Worm (Caenorhabditis elegans) whole organism, L2 larva: Measurements from ENCODE around the gene magu-1.
A peak's percentile ranks its signal among the peaks of the same experiment; 100 is the strongest.

ENCODE experiments used
- C34F6.9 ChIP-seq: fragments of 150-350 bp; optimal IDR thresholded peaks from 2 replicates; lab custom pipeline; 2014; ENCODE audit warnings: missing biosample characterization, missing genetic modification characterization
- F13H6.1 ChIP-seq: sonication (generic microtip); optimal IDR thresholded peaks from 2 replicates; lab custom pipeline; 2016; ENCODE audit warnings: missing genetic modification characterization, missing compliant biosample characterization
- R02D3.7 ChIP-seq: fragments of 150-350 bp; optimal IDR thresholded peaks from 2 replicates; lab custom pipeline; 2014; ENCODE audit warnings: missing biosample characterization, missing genetic modification characterization
- Y55F3AM.14 ChIP-seq: fragments of 200-800 bp; sonication (Bioruptor generic); optimal IDR thresholded peaks from 2 replicates; lab custom pipeline; 2018; ENCODE audit warnings: mild to moderate bottlenecking, missing genetic modification characterization, missing compliant biosample characterization
- alr-1 ChIP-seq: fragments of 150-350 bp; optimal IDR thresholded peaks from 2 replicates; lab custom pipeline; 2014; ENCODE audit warnings: missing biosample characterization, missing genetic modification characterization
- ama-1 ChIP-seq: fragments of 150-350 bp; optimal IDR thresholded peaks from 2 replicates; lab custom pipeline; 2018; ENCODE audit warnings: inconsistent platforms
- blmp-1 ChIP-seq: sonication (generic microtip); optimal IDR thresholded peaks from 2 replicates; lab custom pipeline; 2017; ENCODE audit warnings: missing genetic modification characterization, mild to moderate bottlenecking, missing compliant biosample characterization, antibody characterized with exemption, moderate library complexity; ENCODE audit not compliant: insufficient read depth
- ceh-16 ChIP-seq: fragments of 150-350 bp; optimal IDR thresholded peaks from 2 replicates; lab custom pipeline; 2014; ENCODE audit warnings: missing biosample characterization, missing genetic modification characterization
- ceh-82 ChIP-seq: fragments of 150-350 bp; optimal IDR thresholded peaks from 2 replicates; lab custom pipeline; 2014; ENCODE audit warnings: missing biosample characterization, missing genetic modification characterization
- crh-2 ChIP-seq: sonication (generic microtip); optimal IDR thresholded peaks from 2 replicates; lab custom pipeline; 2017; ENCODE audit warnings: missing biosample characterization, missing genetic modification characterization
- elt-1 ChIP-seq: fragments of 150-350 bp; optimal IDR thresholded peaks from 2 replicates; lab custom pipeline; 2014; ENCODE audit warnings: missing biosample characterization, missing genetic modification characterization
- gmeb-1 ChIP-seq: fragments of 150-350 bp; optimal IDR thresholded peaks from 2 replicates; lab custom pipeline; 2014; ENCODE audit warnings: missing biosample characterization, missing genetic modification characterization
- lin-13 ChIP-seq: fragments of 150-350 bp; optimal IDR thresholded peaks from 2 replicates; lab custom pipeline; 2014; ENCODE audit warnings: missing biosample characterization, missing genetic modification reagents, missing genetic modification characterization
- lsy-2 ChIP-seq, 2 experiments: fragments of 150-350 bp in 1 of 2; sonication (generic microtip) in 1 of 2; optimal IDR thresholded peaks; 2 replicates each; lab custom pipeline; 2014 to 2017; ENCODE audit warnings: missing biosample characterization in 2 of 2, missing genetic modification characterization in 2 of 2
- mab-5 ChIP-seq: fragments of 150-350 bp; optimal IDR thresholded peaks from 2 replicates; lab custom pipeline; 2014; ENCODE audit warnings: missing biosample characterization, missing genetic modification characterization
- mbf-1 ChIP-seq: sonication (generic microtip); optimal IDR thresholded peaks from 2 replicates; lab custom pipeline; 2017; ENCODE audit warnings: missing biosample characterization, missing genetic modification characterization
- mdl-1 ChIP-seq, 2 experiments: fragments of 150-350 bp in 1 of 2; sonication (generic microtip) in 1 of 2; optimal IDR thresholded peaks; 2 replicates each; lab custom pipeline; 2017; ENCODE audit warnings: missing biosample characterization in 2 of 2, missing genetic modification characterization in 2 of 2
- nhr-10 ChIP-seq: sonication (generic microtip); optimal IDR thresholded peaks from 2 replicates; lab custom pipeline; 2017; ENCODE audit warnings: missing biosample characterization, missing genetic modification characterization
- nhr-11 ChIP-seq: fragments of 150-350 bp; optimal IDR thresholded peaks from 2 replicates; lab custom pipeline; 2014; ENCODE audit warnings: missing biosample characterization, missing genetic modification characterization
- nhr-12 ChIP-seq: fragments of 150-350 bp; optimal IDR thresholded peaks from 2 replicates; lab custom pipeline; 2014; ENCODE audit warnings: missing biosample characterization, missing genetic modification characterization
- nhr-129 ChIP-seq: fragments of 150-350 bp; optimal IDR thresholded peaks from 2 replicates; lab custom pipeline; 2014; ENCODE audit warnings: missing biosample characterization, missing genetic modification characterization
- nhr-21 ChIP-seq: fragments of 150-350 bp; optimal IDR thresholded peaks from 2 replicates; lab custom pipeline; 2014; ENCODE audit warnings: missing biosample characterization, missing genetic modification characterization
- nhr-23 ChIP-seq: fragments of 150-350 bp; optimal IDR thresholded peaks from 2 replicates; lab custom pipeline; 2014; ENCODE audit warnings: missing biosample characterization, missing genetic modification reagents, missing genetic modification characterization
- nhr-237 ChIP-seq: fragments of 150-350 bp; optimal IDR thresholded peaks from 2 replicates; lab custom pipeline; 2014; ENCODE audit warnings: missing biosample characterization, missing genetic modification characterization
- nhr-25 ChIP-seq: fragments of 150-350 bp; sonication (generic microtip); optimal IDR thresholded peaks from 3 replicates; lab custom pipeline; 2014; ENCODE audit warnings: missing biosample characterization, missing genetic modification characterization
- nhr-77 ChIP-seq: fragments of 150-350 bp; optimal IDR thresholded peaks from 2 replicates; lab custom pipeline; 2014; ENCODE audit warnings: missing biosample characterization, missing genetic modification characterization
- skn-1 ChIP-seq: sonication (generic microtip); optimal IDR thresholded peaks from 2 replicates; lab custom pipeline; 2017; ENCODE audit warnings: missing biosample characterization, missing genetic modification characterization
- sma-9 ChIP-seq, 2 experiments: fragments of 150-350 bp in 1 of 2; sonication (generic microtip) in 1 of 2; optimal IDR thresholded peaks; 2 replicates each; lab custom pipeline; 2014 to 2016; ENCODE audit warnings: missing genetic modification characterization in 2 of 2, mild to moderate bottlenecking in 1 of 2, missing biosample characterization in 1 of 2, missing compliant biosample characterization in 1 of 2, missing genetic modification reagents in 1 of 2, moderate library complexity in 1 of 2
- snpc-4 ChIP-seq: fragments of 150-350 bp; optimal IDR thresholded peaks from 2 replicates; lab custom pipeline; 2014; ENCODE audit warnings: missing biosample characterization, missing genetic modification characterization
- unc-62 ChIP-seq: fragments of 150-350 bp; optimal IDR thresholded peaks from 2 replicates; lab custom pipeline; 2014; ENCODE audit warnings: missing biosample characterization, missing genetic modification reagents, missing genetic modification characterization
- zag-1 ChIP-seq: fragments of 150-350 bp; optimal IDR thresholded peaks from 2 replicates; lab custom pipeline; 2014; ENCODE audit warnings: missing biosample characterization, missing genetic modification characterization
- ztf-11 ChIP-seq: sonication (generic microtip); optimal IDR thresholded peaks from 2 replicates; lab custom pipeline; 2017; ENCODE audit warnings: missing biosample characterization, missing genetic modification characterization

magu-1 gene

DNA sequence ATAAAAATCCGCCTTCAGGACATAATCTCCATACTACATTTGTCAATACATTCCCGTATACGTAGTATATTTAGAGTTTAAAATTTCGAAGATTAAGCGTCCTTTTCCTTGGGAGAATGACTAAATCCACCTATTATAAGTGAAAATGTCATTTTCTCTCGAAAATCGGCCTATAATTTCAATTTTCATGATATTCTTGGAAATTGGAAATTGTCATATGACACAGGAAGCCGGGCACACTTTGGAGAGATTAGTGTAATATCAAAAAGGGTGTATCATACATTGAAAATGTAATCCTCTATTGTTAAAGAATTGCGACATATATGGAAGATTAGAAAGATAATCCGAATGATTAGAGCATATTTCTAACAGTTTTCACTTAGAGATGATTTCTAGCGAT, 11.2 kb upstream of the magu-1 start (continued):
- TF ChIP-seq skn-1 (tag; lab: Kevin White, UChicago) (peak; percentile 49), sma-9 (GFP tag; optimal IDR thresholded peaks at IDR 0.05; lab: Kevin White, UChicago) (no peak), sma-9 (tag; optimal IDR thresholded peaks at IDR 0.05; lab: Kevin White, UChicago) (no peak), ceh-16 (tag; lab: Kevin White, UChicago) (no peak), mab-5 (no peak), nhr-77 (tag; lab: Kevin White, UChicago) (no peak), mbf-1 (no peak), unc-62 (no peak), crh-2 (tag; lab: Kevin White, UChicago) (no peak)

- TF ChIP-seq R02D3.7 (no peak), lin-13 (no peak), gmeb-1 (no peak), nhr-10 (tag; lab: Kevin White, UChicago) (no peak), nhr-129 (tag; lab: Kevin White, UChicago) (no peak), F13H6.1 (no peak), skn-1 (tag; lab: Kevin White, UChicago) (no peak), blmp-1 (tag; lab: Kevin White, UChicago) (no peak)
- TF ChIP-seq, all 48 proteins: peak for 0
Measured at ce11 chrIII:481259-481658, 9.8 kb upstream of the magu-1 start.

DNA sequence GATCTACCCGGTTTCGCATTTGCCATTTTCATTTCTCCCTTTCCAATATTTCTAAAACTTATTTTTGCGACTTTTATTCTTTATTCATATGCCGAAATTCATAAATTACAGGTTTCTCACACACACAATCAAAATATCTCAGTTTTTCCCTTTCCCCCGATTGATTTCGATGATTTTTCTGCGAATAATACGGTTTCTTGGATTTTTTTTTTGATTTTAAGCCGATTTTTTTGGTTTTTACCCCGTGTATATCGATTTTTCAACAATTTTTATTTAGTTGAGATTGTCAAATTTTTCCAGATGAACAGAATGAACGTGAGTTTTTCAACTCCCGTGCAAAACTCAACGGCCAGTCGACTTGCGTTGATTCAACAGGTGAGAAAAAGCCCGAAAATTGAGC, 3.7 kb upstream of the magu-1 start, which contains the start of gene mat-3:
Gene mat-3 (plus strand): TSS at position 301 of the 400 bp plus-strand sequence.
- TF ChIP-seq F13H6.1 (no peak), snpc-4 (tag; lab: Kevin White, UChicago) (no peak), zag-1 (tag; lab: Kevin White, UChicago) (no peak), unc-62 (no peak), mdl-1 (tag; optimal IDR thresholded peaks at IDR 0.05; lab: Kevin White, UChicago) (no peak)
- TF ChIP-seq, all 48 proteins: peak for 0

ce11 chrIII:463711-464110, 7.8 kb downstream of the magu-1 start, which contains the start of gene Y55B1BR.6:
TSS of gene Y55B1BR.6 (minus strand) at chrIII:463811.
- TF ChIP-seq alr-1 (tag; lab: Kevin White, UChicago) (no peak), zag-1 (tag; lab: Kevin White, UChicago) (no peak)

DNA sequence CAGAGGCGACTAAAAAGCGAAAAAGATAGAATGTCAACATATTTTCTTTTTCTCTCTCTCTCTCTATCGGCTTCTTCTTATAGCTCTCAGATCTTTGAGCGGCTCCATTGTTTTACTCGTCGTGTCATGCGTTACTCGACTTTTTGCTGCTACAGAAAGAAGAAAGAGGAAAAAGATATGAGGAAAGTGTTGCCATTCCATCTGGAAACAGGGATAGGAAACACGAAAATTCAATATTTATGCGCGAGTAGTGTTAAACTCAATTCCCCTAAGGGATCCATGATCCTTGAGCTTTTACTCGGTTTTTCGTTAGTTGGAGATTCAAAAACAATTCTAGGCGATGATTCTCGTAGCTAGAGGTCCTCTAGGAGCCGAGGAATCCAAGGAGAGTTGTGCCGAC, 15.7 kb downstream of the magu-1 start:
- TF ChIP-seq nhr-21 (tag; lab: Kevin White, UChicago) = no peak
- no peak for TF ChIP-seq elt-1 (tag; lab: Kevin White, UChicago)
- TF ChIP-seq C34F6.9 (tag; lab: Kevin White, UChicago) = no peak
- no peak for TF ChIP-seq lsy-2 (tag; optimal IDR thresholded peaks at IDR 0.05; lab: Kevin White, UChicago)
- TF ChIP-seq ceh-82 (tag; lab: Kevin White, UChicago) = no peak
- no peak for TF ChIP-seq nhr-11 (tag; lab: Kevin White, UChicago)
- TF ChIP-seq ztf-11 (tag; lab: Kevin White, UChicago) = no peak
- TF ChIP-seq Y55F3AM.14 (GFP tag; lab: Kevin White, UChicago) = no peak
- no peak for TF ChIP-seq nhr-129 (tag; lab: Kevin White, UChicago)
- TF ChIP-seq nhr-25 (tag; lab: Kevin White, UChicago) = no peak
- TF ChIP-seq nhr-23 (tag; lab: Kevin White, UChicago) = no peak
- no peak for TF ChIP-seq ama-1 (lab: Kevin White, UChicago)
- no peak for TF ChIP-seq skn-1 (tag; lab: Kevin White, UChicago)
- TF ChIP-seq blmp-1 (tag; lab: Kevin White, UChicago) = no peak
- TF ChIP-seq snpc-4 (tag; lab: Kevin White, UChicago) = no peak

DNA sequence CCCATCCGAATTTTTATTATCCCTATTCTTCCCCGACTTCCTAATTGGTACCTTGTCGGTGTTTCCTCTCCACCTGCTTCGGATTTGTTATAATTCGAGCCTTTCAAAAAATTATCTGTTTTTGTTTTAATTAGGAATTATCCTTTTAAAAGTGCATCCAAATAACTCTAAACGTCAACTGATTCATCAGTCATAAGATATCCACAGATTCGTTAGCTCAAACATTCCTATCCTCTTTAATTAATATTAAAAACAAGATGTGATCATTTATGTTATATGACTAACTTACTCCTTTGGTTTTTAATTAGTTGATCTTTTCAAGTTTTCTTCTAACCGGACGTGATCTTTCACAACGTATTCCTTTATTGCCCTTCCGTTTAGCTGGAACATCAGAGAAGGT, 24.6 kb downstream of the magu-1 start:
- TF ChIP-seq nhr-237 (tag; lab: Kevin White, UChicago) (no peak), nhr-25 (tag; lab: Kevin White, UChicago) (no peak), nhr-12 (tag; lab: Kevin White, UChicago) (no peak), skn-1 (tag; lab: Kevin White, UChicago) (no peak)
